Worm (Caenorhabditis elegans) whole organism, late embryonic: ENCODE measurements around the gene F42A8.1.

Source experiments
- K09A11.1 ChIP-seq: sonication (generic microtip); optimal IDR thresholded peaks from 2 replicates; lab custom pipeline; 2017; ENCODE audit warnings: antibody characterized with exemption, mild to moderate bottlenecking, missing genetic modification characterization, missing compliant biosample characterization; ENCODE audit not compliant: insufficient read depth
- Y22D7AL.16 ChIP-seq: sonication (generic microtip); optimal IDR thresholded peaks from 2 replicates; lab custom pipeline; 2016; ENCODE audit warnings: missing genetic modification characterization, missing compliant biosample characterization
- ceh-19 ChIP-seq: fragments of 200-800 bp; sonication (Bioruptor generic); optimal IDR thresholded peaks from 2 replicates; lab custom pipeline; 2018; ENCODE audit warnings: mild to moderate bottlenecking, missing genetic modification characterization, missing compliant biosample characterization
- ceh-22 ChIP-seq: sonication (generic microtip); optimal IDR thresholded peaks from 2 replicates; lab custom pipeline; 2017; ENCODE audit warnings: missing biosample characterization, missing genetic modification characterization
- ceh-24 ChIP-seq: sonication (generic microtip); optimal IDR thresholded peaks from 2 replicates; lab custom pipeline; 2016; ENCODE audit warnings: mild to moderate bottlenecking, missing genetic modification characterization, missing compliant biosample characterization
- ceh-31 ChIP-seq: sonication (generic microtip); optimal IDR thresholded peaks from 2 replicates; lab custom pipeline; 2016; ENCODE audit warnings: missing genetic modification characterization, missing compliant biosample characterization
- ceh-48 ChIP-seq: sonication (generic microtip); optimal IDR thresholded peaks from 2 replicates; lab custom pipeline; 2016; ENCODE audit warnings: missing genetic modification characterization, inconsistent platforms, missing compliant biosample characterization
- dve-1 ChIP-seq: sonication (generic microtip); optimal IDR thresholded peaks from 2 replicates; lab custom pipeline; 2017; ENCODE audit warnings: antibody characterized with exemption, mild to moderate bottlenecking, missing genetic modification characterization, missing compliant biosample characterization
- elt-2 ChIP-seq: sonication (generic microtip); optimal IDR thresholded peaks from 2 replicates; lab custom pipeline; 2016; ENCODE audit warnings: missing genetic modification reagents, missing genetic modification characterization, missing compliant biosample characterization
- eyg-1 ChIP-seq: sonication (generic microtip); optimal IDR thresholded peaks from 2 replicates; lab custom pipeline; 2016; ENCODE audit warnings: missing genotype, missing genetic modification characterization, missing compliant biosample characterization
- fkh-10 ChIP-seq: fragments of 150-350 bp; optimal IDR thresholded peaks from 2 replicates; lab custom pipeline; 2014; ENCODE audit warnings: missing biosample characterization, missing genetic modification reagents, missing genetic modification characterization
- gmeb-2 ChIP-seq: sonication (generic microtip); optimal IDR thresholded peaks from 2 replicates; lab custom pipeline; 2016; ENCODE audit warnings: missing genetic modification characterization, inconsistent platforms, missing compliant biosample characterization
- hlh-30 ChIP-seq: sonication (generic microtip); optimal IDR thresholded peaks from 2 replicates; lab custom pipeline; 2017; ENCODE audit warnings: antibody characterized with exemption, missing genetic modification characterization, missing compliant biosample characterization; ENCODE audit not compliant: insufficient read depth
- lin-11 ChIP-seq: fragments of 200-800 bp; sonication (Bioruptor generic); optimal IDR thresholded peaks from 2 replicates; lab custom pipeline; 2018; ENCODE audit warnings: mild to moderate bottlenecking, missing genetic modification characterization, missing compliant biosample characterization
- madf-2 ChIP-seq: sonication (generic microtip); optimal IDR thresholded peaks from 2 replicates; lab custom pipeline; 2017; ENCODE audit warnings: missing genetic modification characterization, missing compliant biosample characterization
- mec-3 ChIP-seq: sonication (generic microtip); optimal IDR thresholded peaks from 2 replicates; lab custom pipeline; 2016; ENCODE audit warnings: borderline replicate concordance, missing genetic modification characterization, missing compliant biosample characterization
- npax-4 ChIP-seq: sonication (generic microtip); optimal IDR thresholded peaks from 2 replicates; lab custom pipeline; 2016; ENCODE audit warnings: missing genetic modification characterization, missing compliant biosample characterization
- odd-2 ChIP-seq: sonication (generic microtip); optimal IDR thresholded peaks from 2 replicates; lab custom pipeline; 2017; ENCODE audit warnings: antibody characterized with exemption, mild to moderate bottlenecking, missing genetic modification characterization, missing compliant biosample characterization
- pros-1 ChIP-seq: fragments of 150-350 bp; optimal IDR thresholded peaks from 2 replicates; lab custom pipeline; 2014; ENCODE audit warnings: missing biosample characterization, missing genetic modification reagents, missing genetic modification characterization
- rnt-1 ChIP-seq: sonication (generic microtip); optimal IDR thresholded peaks from 2 replicates; lab custom pipeline; 2016; ENCODE audit warnings: missing genetic modification characterization, missing compliant biosample characterization
- sox-2 ChIP-seq: fragments of 200-800 bp; sonication (Bioruptor generic); IDR thresholded peaks from 2 replicates; pipeline ENCODE4 v1.3.6; 2022; ENCODE audit warnings: missing genetic modification reagents, missing genetic modification characterization, missing compliant biosample characterization
- sox-4 ChIP-seq: sonication (generic microtip); optimal IDR thresholded peaks from 2 replicates; lab custom pipeline; 2017; ENCODE audit warnings: mild to moderate bottlenecking, missing genetic modification characterization, inconsistent platforms, missing compliant biosample characterization
- tbx-2 ChIP-seq: sonication (generic microtip); optimal IDR thresholded peaks from 2 replicates; lab custom pipeline; 2016; ENCODE audit warnings: missing genetic modification characterization, missing compliant biosample characterization
- unc-42 ChIP-seq: sonication (generic microtip); optimal IDR thresholded peaks from 2 replicates; lab custom pipeline; 2016; ENCODE audit warnings: missing genotype, missing genetic modification characterization, missing compliant biosample characterization
- unc-55 ChIP-seq: sonication (generic microtip); optimal IDR thresholded peaks from 2 replicates; lab custom pipeline; 2017; ENCODE audit warnings: missing biosample characterization, missing genetic modification reagents, missing genetic modification characterization
- unc-86 ChIP-seq: sonication (generic microtip); optimal IDR thresholded peaks from 2 replicates; lab custom pipeline; 2016; ENCODE audit warnings: missing genetic modification characterization, missing compliant biosample characterization
- ztf-16 ChIP-seq: sonication (generic microtip); optimal IDR thresholded peaks from 2 replicates; lab custom pipeline; 2017; ENCODE audit warnings: missing genetic modification characterization, missing compliant biosample characterization

Gene F42A8.1

ce11 chrII:9304849-9305248 lies 41.5 kb downstream of the F42A8.1 start:
- TF ChIP-seq ceh-31 (tag; lab: Kevin White, UChicago) (peak; percentile 3), npax-4 (no peak), tbx-2 (tag; lab: Kevin White, UChicago) (peak; percentile 5), unc-42 (tag; lab: Kevin White, UChicago) (peak; percentile 73), rnt-1 (tag; lab: Kevin White, UChicago) (no peak)

ce11 chrII:9303545-9303944 lies 42.8 kb downstream of the F42A8.1 start:
- no peak for TF ChIP-seq mec-3

- peak; percentile 90 for TF ChIP-seq elt-2
- no peak for TF ChIP-seq sox-4 (tag; lab: Kevin White, UChicago)
- peak; percentile 13 for TF ChIP-seq unc-55 (GFP tag; lab: Kevin White, UChicago)
- no peak for TF ChIP-seq unc-42 (tag; lab: Kevin White, UChicago)
- no peak for TF ChIP-seq ceh-48
- TF ChIP-seq fkh-10 = no peak
Observed at ce11 chrII:9301065-9301464, 45.3 kb downstream of the F42A8.1 start.

ce11 chrII:9299679-9300078 lies 46.7 kb downstream of the F42A8.1 start:
- TF ChIP-seq Y22D7AL.16 (tag; lab: Kevin White, UChicago) = no peak
- no peak for TF ChIP-seq lin-11 (tag; lab: Kevin White, UChicago)
- TF ChIP-seq madf-2 (tag; lab: Kevin White, UChicago) = no peak
- TF ChIP-seq pros-1 = no peak
- TF ChIP-seq eyg-1 (tag; lab: Kevin White, UChicago) = no peak
- TF ChIP-seq unc-55 (GFP tag; lab: Kevin White, UChicago) = peak; percentile 45

- TF ChIP-seq unc-55 (GFP tag; lab: Kevin White, UChicago) (no peak), hlh-30 (tag; lab: Kevin White, UChicago) (no peak), unc-86 (tag; lab: Kevin White, UChicago) (no peak), ceh-24 (tag; lab: Kevin White, UChicago) (no peak), odd-2 (tag; lab: Kevin White, UChicago) (no peak), K09A11.1 (no peak), ztf-16 (no peak), gmeb-2 (tag; lab: Kevin White, UChicago) (no peak), dve-1 (tag; lab: Kevin White, UChicago) (no peak), ceh-22 (tag; lab: Kevin White, UChicago) (no peak), ceh-19 (GFP tag; lab: Kevin White, UChicago) (no peak), sox-2 (GFP tag; lab: Robert Waterston, UW) (no peak)
Observed at ce11 chrII:9295678-9296077, 50.7 kb downstream of the F42A8.1 start, which contains the start of gene C01G6.9. C01G6.9 (minus strand) TSS chrII:9295818.

- peak; percentile 94 for TF ChIP-seq elt-2
- TF ChIP-seq odd-2 (tag; lab: Kevin White, UChicago) = no peak
Observed at ce11 chrII:9291632-9292031, 54.8 kb downstream of the F42A8.1 start, which contains the start of gene acs-7. acs-7 (plus strand) TSS chrII:9292017.
